Worm (Caenorhabditis elegans): ENCODE results near the gene ect-2.

ce11 chrII:10796194-10796593 is 12.4 kb upstream of the ect-2 start, which contains the start of gene set-14:
- TF ChIP-seq lin-13 (tag; optimal IDR thresholded peaks at IDR 0.05) (no peak), unc-62 (GFP tag; optimal IDR thresholded peaks at IDR 0.05) (no peak), pha-4 (tag; optimal IDR thresholded peaks at IDR 0.05) (no peak), blmp-1 (tag; optimal IDR thresholded peaks at IDR 0.05) (no peak), unc-39 (tag; optimal IDR thresholded peaks at IDR 0.05) (no peak), snpc-4 (tag; optimal IDR thresholded peaks at IDR 0.05) (no peak), nhr-12 (tag; optimal IDR thresholded peaks at IDR 0.05) (no peak), unc-120 (tag; optimal IDR thresholded peaks at IDR 0.05; ENCODE audit: poor library complexity, severe bottlenecking) (no peak), elt-1 (tag; optimal IDR thresholded peaks at IDR 0.05; ENCODE audit: borderline replicate concordance, insufficient read depth) (no peak), M03D4.4 (tag; optimal IDR thresholded peaks at IDR 0.05) (no peak), bed-3 (GFP tag; optimal IDR thresholded peaks at IDR 0.05) (no peak), lsy-2 (tag; optimal IDR thresholded peaks at IDR 0.05) (no peak), ces-1 (GFP tag; optimal IDR thresholded peaks at IDR 0.05) (no peak)
